Fruit fly (Drosophila melanogaster) whole organism, embryonic: Measurements from ENCODE around the gene Nost.

Source experiments
- Asciz ChIP-seq: fragments of 200-800 bp; sonication (Bioruptor generic); optimal IDR thresholded peaks from 2 replicates; lab custom pipeline; 2017; ENCODE audit warnings: missing biosample characterization, mild to moderate bottlenecking, missing genetic modification characterization, missing genetic modification reagents
- B-H1 ChIP-seq: fragments of 200-800 bp; sonication (Bioruptor generic); IDR thresholded peaks from 3 replicates; pipeline ENCODE4 v1.3.6; 2022; ENCODE audit warnings: missing biosample characterization, missing genetic modification characterization
- Bteb2 ChIP-seq: fragments of 200-800 bp; sonication (Bioruptor generic); optimal IDR thresholded peaks from 2 replicates; lab custom pipeline; 2016; ENCODE audit warnings: missing biosample characterization, missing genetic modification characterization
- CG10267 ChIP-seq: fragments of 200-800 bp; sonication (Bioruptor generic); optimal IDR thresholded peaks from 2 replicates; lab custom pipeline; 2018; ENCODE audit warnings: missing biosample characterization, mild to moderate bottlenecking, missing genetic modification characterization, moderate library complexity
- CG11398 ChIP-seq: fragments of 200-800 bp; sonication (Bioruptor generic); optimal IDR thresholded peaks from 2 replicates; lab custom pipeline; 2016; ENCODE audit warnings: missing biosample characterization, missing genetic modification characterization
- CG11695 ChIP-seq: fragments of 200-800 bp; sonication (Bioruptor generic); IDR thresholded peaks from 3 replicates; pipeline ENCODE4 v1.3.6; 2022; ENCODE audit warnings: missing biosample characterization, missing genetic modification characterization
- CG11723 ChIP-seq: fragments of 200-800 bp; sonication (Bioruptor generic); optimal IDR thresholded peaks from 2 replicates; lab custom pipeline; 2017; ENCODE audit warnings: missing biosample characterization, mild to moderate bottlenecking, missing genetic modification characterization
- CG12071 ChIP-seq: fragments of 200-800 bp; sonication (Bioruptor generic); optimal IDR thresholded peaks from 3 replicates; lab custom pipeline; 2018; ENCODE audit warnings: missing biosample characterization, mild to moderate bottlenecking, missing genetic modification characterization
- CG12942 ChIP-seq: fragments of 200-800 bp; sonication (Bioruptor generic); optimal IDR thresholded peaks from 3 replicates; lab custom pipeline; 2016; ENCODE audit warnings: missing biosample characterization, missing genetic modification characterization
- CG14050 ChIP-seq: fragments of 200-800 bp; sonication (Bioruptor generic); IDR thresholded peaks from 3 replicates; pipeline ENCODE4 v1.3.6; 2022; ENCODE audit warnings: missing biosample characterization, missing genetic modification characterization
- CG15601 ChIP-seq: fragments of 200-800 bp; sonication (Bioruptor generic); optimal IDR thresholded peaks from 3 replicates; lab custom pipeline; 2019; ENCODE audit warnings: missing biosample characterization, mild to moderate bottlenecking, missing genetic modification characterization, moderate library complexity
- CG15696 ChIP-seq: fragments of 200-800 bp; sonication (Bioruptor generic); optimal IDR thresholded peaks from 2 replicates; lab custom pipeline; 2019; ENCODE audit warnings: missing biosample characterization, mild to moderate bottlenecking, missing genetic modification characterization, moderate library complexity
- CG17612 ChIP-seq: fragments of 200-800 bp; sonication (Bioruptor generic); IDR thresholded peaks from 2 replicates; pipeline ENCODE4 v1.3.6; 2022; ENCODE audit warnings: missing biosample characterization, missing genetic modification characterization
- CG18619 ChIP-seq: fragments of 200-800 bp; sonication (Bioruptor generic); optimal IDR thresholded peaks from 3 replicates; lab custom pipeline; 2017; ENCODE audit warnings: missing biosample characterization, mild to moderate bottlenecking, missing genetic modification characterization
- CG30020 ChIP-seq: fragments of 200-800 bp; optimal IDR thresholded peaks from 2 replicates; lab custom pipeline; 2019; ENCODE audit warnings: missing biosample characterization, mild to moderate bottlenecking, missing genetic modification characterization, moderate library complexity
- CG32767 ChIP-seq: fragments of 200-800 bp; sonication (Bioruptor generic); IDR thresholded peaks from 2 replicates; pipeline ENCODE4 v1.3.6; 2022; ENCODE audit warnings: missing biosample characterization, missing genetic modification characterization
- CG32772 ChIP-seq: fragments of 200-800 bp; sonication (Bioruptor generic); IDR thresholded peaks from 2 replicates; pipeline ENCODE4 v1.3.6; 2022; ENCODE audit warnings: missing biosample characterization, missing genetic modification characterization
- CG4820 ChIP-seq: fragments of 200-800 bp; sonication (Bioruptor generic); optimal IDR thresholded peaks from 3 replicates; lab custom pipeline; 2016; ENCODE audit warnings: missing biosample characterization, missing genetic modification characterization
- CG6791 ChIP-seq: fragments of 200-800 bp; sonication (Bioruptor generic); IDR thresholded peaks from 3 replicates; pipeline ENCODE4 v1.3.6; 2022; ENCODE audit warnings: missing biosample characterization, missing genetic modification characterization; ENCODE audit not compliant: partially characterized antibody
- CG6854 ChIP-seq: fragments of 200-800 bp; sonication (Bioruptor generic); optimal IDR thresholded peaks from 3 replicates; lab custom pipeline; 2017; ENCODE audit warnings: missing biosample characterization, mild to moderate bottlenecking, missing genetic modification characterization
- CG7839 ChIP-seq: fragments of 200-800 bp; sonication (Bioruptor generic); optimal IDR thresholded peaks from 3 replicates; lab custom pipeline; 2018; ENCODE audit warnings: missing biosample characterization, mild to moderate bottlenecking, missing genetic modification characterization, moderate library complexity
- CG8388 ChIP-seq: fragments of 200-800 bp; sonication (Bioruptor generic); optimal IDR thresholded peaks from 2 replicates; lab custom pipeline; 2019; ENCODE audit warnings: missing biosample characterization, mild to moderate bottlenecking, missing genetic modification characterization, moderate library complexity
- CG9609 ChIP-seq: fragments of 200-800 bp; sonication (Bioruptor generic); optimal IDR thresholded peaks from 3 replicates; lab custom pipeline; 2016; ENCODE audit warnings: missing biosample characterization, missing genetic modification characterization
- CG9876 ChIP-seq: fragments of 200-800 bp; sonication (Bioruptor generic); optimal IDR thresholded peaks from 2 replicates; lab custom pipeline; 2016; ENCODE audit warnings: missing biosample characterization, missing genetic modification characterization
- CTCF ChIP-seq: fragments of 200-800 bp; sonication (Bioruptor generic); optimal IDR thresholded peaks from 2 replicates; lab custom pipeline; 2017; ENCODE audit warnings: missing biosample characterization, mild to moderate bottlenecking, missing genetic modification characterization, moderate library complexity
- Dbx ChIP-seq: fragments of 200-800 bp; sonication (Bioruptor generic); IDR thresholded peaks from 3 replicates; pipeline ENCODE4 v1.3.6; 2022; ENCODE audit warnings: missing biosample characterization, missing genetic modification characterization
- Dfd ChIP-seq, 2 experiments: fragments of >200 bp; optimal IDR thresholded peaks; 2 replicates each; lab custom pipeline; 2017; ENCODE audit warnings: missing biosample characterization in 2 of 2, missing genetic modification characterization in 2 of 2
- E2f1 ChIP-seq: fragments of 200-800 bp; sonication (Bioruptor generic); IDR thresholded peaks from 2 replicates; pipeline ENCODE4 v1.3.6; 2022; ENCODE audit warnings: missing biosample characterization, missing genetic modification characterization
- Fer2 ChIP-seq: fragments of 200-800 bp; sonication (Bioruptor generic); optimal IDR thresholded peaks from 2 replicates; lab custom pipeline; 2018; ENCODE audit warnings: missing biosample characterization, mild to moderate bottlenecking, missing genetic modification characterization, moderate library complexity
- HLH3B ChIP-seq: fragments of 200-800 bp; sonication (Bioruptor generic); IDR thresholded peaks from 2 replicates; pipeline ENCODE4 v1.3.6; 2022; ENCODE audit warnings: missing biosample characterization, missing genetic modification characterization
- Hmr ChIP-seq: fragments of 200-800 bp; sonication (Bioruptor generic); optimal IDR thresholded peaks from 3 replicates; lab custom pipeline; 2017; ENCODE audit warnings: mild to moderate bottlenecking, missing biosample characterization, missing genetic modification reagents, missing genetic modification characterization
- Optix ChIP-seq: fragments of 200-800 bp; sonication (Bioruptor generic); IDR thresholded peaks from 3 replicates; pipeline ENCODE4 v1.3.6; 2022; ENCODE audit warnings: missing biosample characterization, missing genetic modification characterization
- Sin3A ChIP-seq: fragments of >200 bp; optimal IDR thresholded peaks from 2 replicates; lab custom pipeline; 2018
- Vsx1 ChIP-seq: fragments of 200-800 bp; sonication (Bioruptor generic); optimal IDR thresholded peaks from 2 replicates; lab custom pipeline; 2017; ENCODE audit warnings: missing biosample characterization, mild to moderate bottlenecking, missing genetic modification characterization, missing genetic modification reagents
- YL-1 ChIP-seq: fragments of 200-800 bp; sonication (Bioruptor generic); optimal IDR thresholded peaks from 3 replicates; lab custom pipeline; 2017; ENCODE audit warnings: missing biosample characterization, mild to moderate bottlenecking, missing genetic modification characterization
- ato ChIP-seq: fragments of 200-800 bp; sonication (Bioruptor generic); IDR thresholded peaks from 2 replicates; pipeline ENCODE4 v1.3.6; 2022; ENCODE audit warnings: missing biosample characterization, missing genetic modification characterization; ENCODE audit not compliant: partially characterized antibody
- cg ChIP-seq: fragments of 200-800 bp; sonication (Bioruptor generic); optimal IDR thresholded peaks from 3 replicates; lab custom pipeline; 2019; ENCODE audit warnings: missing biosample characterization, mild to moderate bottlenecking, missing genetic modification characterization, moderate library complexity
- corto ChIP-seq: fragments of 200-800 bp; sonication (Bioruptor generic); optimal IDR thresholded peaks from 2 replicates; lab custom pipeline; 2016; ENCODE audit warnings: missing biosample characterization, mild to moderate bottlenecking, missing genetic modification characterization, moderate library complexity
- croc ChIP-seq: fragments of 200-800 bp; sonication (Bioruptor generic); conservative IDR thresholded peaks from 3 replicates; pipeline ENCODE4 v1.3.6; 2022; ENCODE audit warnings: missing biosample characterization, missing genetic modification characterization
- dimm ChIP-seq: fragments of 200-800 bp; sonication (Bioruptor generic); IDR thresholded peaks from 2 replicates; pipeline ENCODE4 v1.3.6; 2022; ENCODE audit warnings: missing biosample characterization, missing genetic modification characterization
- ems ChIP-seq: fragments of 200-800 bp; sonication (Bioruptor generic); optimal IDR thresholded peaks from 3 replicates; lab custom pipeline; 2016; ENCODE audit warnings: missing biosample characterization, missing genetic modification characterization
- fd96Cb ChIP-seq: fragments of 200-800 bp; sonication (Bioruptor generic); optimal IDR thresholded peaks from 2 replicates; lab custom pipeline; 2018; ENCODE audit warnings: missing biosample characterization, mild to moderate bottlenecking, missing genetic modification characterization, moderate library complexity
- ftz-f1 ChIP-seq: fragments of 200-800 bp; sonication (Bioruptor generic); optimal IDR thresholded peaks from 2 replicates; lab custom pipeline; 2016; ENCODE audit warnings: missing biosample characterization, missing genetic modification characterization
- gcm2 ChIP-seq: fragments of 200-800 bp; sonication (Bioruptor generic); optimal IDR thresholded peaks from 2 replicates; lab custom pipeline; 2016; ENCODE audit warnings: missing biosample characterization, missing genetic modification characterization
- h ChIP-seq: fragments of >200 bp; optimal IDR thresholded peaks from 2 replicates; lab custom pipeline; 2017
- lilli ChIP-seq: fragments of 200-800 bp; sonication (Bioruptor generic); optimal IDR thresholded peaks from 3 replicates; lab custom pipeline; 2016; ENCODE audit warnings: missing biosample characterization, missing genetic modification characterization
- lov ChIP-seq, 2 experiments: fragments of 200-800 bp in 1 of 2; fragments of >200 bp in 1 of 2; sonication (Bioruptor generic) in 1 of 2; IDR thresholded peaks in 1 of 2; optimal IDR thresholded peaks in 1 of 2; 2 replicates in 1 of 2; 3 replicates in 1 of 2; pipeline versions ENCODE4 v1.3.6 to Lab custom; 2017 to 2022; ENCODE audit warnings: missing biosample characterization in 1 of 2, missing genetic modification characterization in 1 of 2
- org-1 ChIP-seq: fragments of 200-800 bp; sonication (Bioruptor generic); optimal IDR thresholded peaks from 2 replicates; lab custom pipeline; 2017; ENCODE audit warnings: missing biosample characterization, missing genetic modification characterization
- ranshi ChIP-seq: fragments of 200-800 bp; sonication (Bioruptor generic); IDR thresholded peaks from 2 replicates; pipeline ENCODE4 v1.3.6; 2022; ENCODE audit warnings: missing biosample characterization, missing genetic modification characterization
- so ChIP-seq: fragments of 200-800 bp; sonication (Bioruptor generic); IDR thresholded peaks from 3 replicates; pipeline ENCODE4 v1.3.6; 2022; ENCODE audit warnings: missing biosample characterization, missing genetic modification characterization
- tio ChIP-seq: fragments of 200-800 bp; sonication (Bioruptor generic); optimal IDR thresholded peaks from 2 replicates; lab custom pipeline; 2017; ENCODE audit warnings: missing biosample characterization, missing genetic modification characterization, inconsistent platforms
- toy ChIP-seq: fragments of 200-800 bp; sonication (Bioruptor generic); IDR thresholded peaks from 2 replicates; pipeline ENCODE4 v1.3.6; 2022; ENCODE audit warnings: missing biosample characterization, missing genetic modification characterization

Gene Nost

dm6 chrX:9042457-9043045, 12.5 kb downstream of the Nost start (continued):
- TF ChIP-seq CG11398 (GFP tag; lab: Kevin White, UChicago) (no peak), Bteb2 (no peak), CG14050 (GFP tag; lab: Robert Waterston, UW) (no peak; the same call in 2 of the 3 replicates), CG30020 (no peak), B-H1 (GFP tag; lab: Robert Waterston, UW) (no peak; the same call in 2 of the 3 replicates), gcm2 (no peak), CTCF (GFP tag; lab: Kevin White, UChicago) (no peak), CG6854 (no peak), Dbx (GFP tag; lab: Robert Waterston, UW) (no peak; the same call in 2 of the 3 replicates), lov (optimal IDR thresholded peaks at IDR 0.05; lab: Kevin White, UChicago) (no peak), lov (GFP tag; IDR thresholded peaks at IDR 0.05; lab: Robert Waterston, UW) (peak; percentile 16; the same call in 1 of the 3 replicates), CG8388 (GFP tag; lab: Kevin White, UChicago) (peak; percentile 26), so (GFP tag; lab: Robert Waterston, UW) (no peak), ranshi (GFP tag; lab: Robert Waterston, UW) (no peak), tio (GFP tag; lab: Kevin White, UChicago) (no peak), dimm (GFP tag; lab: Robert Waterston, UW) (no peak), E2f1 (GFP tag; lab: Robert Waterston, UW) (peak; percentile 14; the same call in 1 of the 2 replicates), CG15601 (tag; lab: Kevin White, UChicago) (no peak), YL-1 (GFP tag; lab: Kevin White, UChicago) (no peak), CG15696 (no peak), CG9609 (GFP tag; lab: Kevin White, UChicago) (no peak), CG9876 (GFP tag; lab: Kevin White, UChicago) (no peak), lilli (GFP tag; lab: Kevin White, UChicago) (peak; percentile 25), CG11695 (0 out of 3 replicates have a peak, but pooled peaks have one; percentile 16), ftz-f1 (GFP tag; lab: Kevin White, UChicago) (no peak), CG18619 (GFP tag; lab: Kevin White, UChicago) (no peak), Optix (GFP tag; lab: Robert Waterston, UW) (no peak), CG32772 (GFP tag; lab: Robert Waterston, UW) (no peak), CG12942 (no peak), CG12071 (no peak), corto (no peak), h (lab: Kevin White, UChicago) (no peak), ems (GFP tag; lab: Kevin White, UChicago) (no peak), Dfd (GFP tag; optimal IDR thresholded peaks at IDR 0.05; lab: Kevin White, UChicago) (no peak), CG11723 (GFP tag; lab: Kevin White, UChicago) (no peak), CG32767 (GFP tag; lab: Robert Waterston, UW) (no peak; the same call in 1 of the 2 replicates), fd96Cb (tag; lab: Kevin White, UChicago) (no peak), Sin3A (lab: Kevin White, UChicago) (no peak), CG7839 (tag; lab: Kevin White, UChicago) (peak; percentile 15), CG6791 (GFP tag; lab: Robert Waterston, UW) (no peak), croc (GFP tag; lab: Robert Waterston, UW) (no peak), Fer2 (tag; lab: Kevin White, UChicago) (no peak), toy (GFP tag; lab: Robert Waterston, UW) (no peak), ato (GFP tag; lab: Robert Waterston, UW) (no peak), Vsx1 (no peak), Asciz (GFP tag; lab: Kevin White, UChicago) (no peak), org-1 (GFP tag; lab: Kevin White, UChicago) (no peak), Hmr (peak; percentile 9), cg (GFP tag; lab: Kevin White, UChicago) (peak; percentile 61), CG10267 (tag; lab: Kevin White, UChicago) (no peak), HLH3B (0 out of 2 replicates have a peak, but pooled peaks have one; percentile 33), CG4820 (no peak), CG17612 (GFP tag; lab: Robert Waterston, UW) (no peak)
